Fruit fly (Drosophila melanogaster) whole organism, embryonic: Measurements from ENCODE around the gene CG13690.

Experiments
- Abd-B ChIP-seq: fragments of 200-800 bp; sonication (Bioruptor generic); optimal IDR thresholded peaks from 2 replicates; lab custom pipeline; 2018; ENCODE audit warnings: missing biosample characterization, mild to moderate bottlenecking, missing genetic modification characterization, moderate library complexity
- Adf1 ChIP-seq: fragments of 200-800 bp; sonication (Bioruptor generic); IDR thresholded peaks from 2 replicates; pipeline ENCODE4 v1.3.6; 2022; ENCODE audit warnings: missing biosample characterization, missing genetic modification characterization
- Awh ChIP-seq: fragments of 200-800 bp; sonication (Bioruptor generic); IDR thresholded peaks from 2 replicates; pipeline ENCODE4, ENCODE4 v1.3.6; 2022; ENCODE audit warnings: missing biosample characterization, missing genetic modification characterization
- CG10274 ChIP-seq: fragments of 200-800 bp; sonication (Bioruptor generic); optimal IDR thresholded peaks from 3 replicates; lab custom pipeline; 2017; ENCODE audit warnings: missing biosample characterization, mild to moderate bottlenecking, missing genetic modification characterization
- CG10366 ChIP-seq: fragments of 200-800 bp; sonication (Bioruptor generic); IDR thresholded peaks from 2 replicates; pipeline ENCODE4 v1.3.6; 2022; ENCODE audit warnings: missing biosample characterization, missing genetic modification characterization
- CG10462 ChIP-seq: fragments of 200-800 bp; sonication (Bioruptor generic); optimal IDR thresholded peaks from 2 replicates; lab custom pipeline; 2016; ENCODE audit warnings: missing biosample characterization, missing genetic modification characterization
- CG11085 ChIP-seq: fragments of 200-800 bp; sonication (Bioruptor generic); IDR thresholded peaks from 2 replicates; pipeline ENCODE4 v1.3.6; 2022; ENCODE audit warnings: missing biosample characterization, missing genetic modification characterization
- CG11247 ChIP-seq: fragments of 200-800 bp; sonication (Bioruptor generic); IDR thresholded peaks from 2 replicates; pipeline ENCODE4 v1.3.6; 2022; ENCODE audit warnings: missing biosample characterization, missing genetic modification characterization
- CG12236 ChIP-seq: fragments of 200-800 bp; sonication (Bioruptor generic); optimal IDR thresholded peaks from 2 replicates; lab custom pipeline; 2016; ENCODE audit warnings: missing biosample characterization, missing genetic modification characterization
- CG12299 ChIP-seq: fragments of 200-800 bp; sonication (Bioruptor generic); optimal IDR thresholded peaks from 2 replicates; lab custom pipeline; 2018; ENCODE audit warnings: missing biosample characterization, mild to moderate bottlenecking, missing genetic modification characterization
- CG12391 ChIP-seq: fragments of 200-800 bp; sonication (Bioruptor generic); optimal IDR thresholded peaks from 3 replicates; lab custom pipeline; 2018; ENCODE audit warnings: missing biosample characterization, mild to moderate bottlenecking, missing genetic modification characterization, moderate library complexity
- CG12942 ChIP-seq: fragments of 200-800 bp; sonication (Bioruptor generic); optimal IDR thresholded peaks from 3 replicates; lab custom pipeline; 2016; ENCODE audit warnings: missing biosample characterization, missing genetic modification characterization
- CG13296 ChIP-seq: fragments of 200-800 bp; sonication (Bioruptor generic); optimal IDR thresholded peaks from 3 replicates; lab custom pipeline; 2018; ENCODE audit warnings: missing biosample characterization, mild to moderate bottlenecking, missing genetic modification characterization
- CG16863 ChIP-seq: fragments of 200-800 bp; sonication (Bioruptor generic); optimal IDR thresholded peaks from 3 replicates; lab custom pipeline; 2016; ENCODE audit warnings: missing biosample characterization, missing genetic modification characterization
- CG17186 ChIP-seq: fragments of 200-800 bp; sonication (Bioruptor generic); optimal IDR thresholded peaks from 3 replicates; lab custom pipeline; 2017; ENCODE audit warnings: missing biosample characterization, missing genetic modification reagents, missing genetic modification characterization
- CG18262 ChIP-seq: fragments of 200-800 bp; optimal IDR thresholded peaks from 3 replicates; lab custom pipeline; 2019; ENCODE audit warnings: missing biosample characterization, mild to moderate bottlenecking, missing genetic modification characterization, moderate library complexity
- CG18764 ChIP-seq: fragments of 200-800 bp; sonication (Bioruptor generic); optimal IDR thresholded peaks from 3 replicates; lab custom pipeline; 2016; ENCODE audit warnings: missing biosample characterization, missing genetic modification characterization
- CG2712 ChIP-seq: fragments of 200-800 bp; optimal IDR thresholded peaks from 3 replicates; lab custom pipeline; 2019; ENCODE audit warnings: missing biosample characterization, mild to moderate bottlenecking, missing genetic modification characterization, moderate library complexity
- CG30020 ChIP-seq: fragments of 200-800 bp; optimal IDR thresholded peaks from 2 replicates; lab custom pipeline; 2019; ENCODE audit warnings: missing biosample characterization, mild to moderate bottlenecking, missing genetic modification characterization, moderate library complexity
- CG30431 ChIP-seq: fragments of 200-800 bp; sonication (Bioruptor generic); optimal IDR thresholded peaks from 2 replicates; lab custom pipeline; 2017; ENCODE audit warnings: missing biosample characterization, missing genetic modification characterization
- CG31388 ChIP-seq: fragments of 200-800 bp; sonication (Bioruptor generic); optimal IDR thresholded peaks from 2 replicates; lab custom pipeline; 2016; ENCODE audit warnings: missing biosample characterization, missing genetic modification characterization
- CG31441 ChIP-seq: fragments of 200-800 bp; sonication (Bioruptor generic); IDR thresholded peaks from 2 replicates; pipeline ENCODE4 v1.3.6; 2022; ENCODE audit warnings: missing biosample characterization, missing genetic modification characterization
- CG34376 ChIP-seq: fragments of 200-800 bp; sonication (Bioruptor generic); optimal IDR thresholded peaks from 2 replicates; lab custom pipeline; 2018; ENCODE audit warnings: missing biosample characterization, mild to moderate bottlenecking, missing genetic modification characterization
- CG7357 ChIP-seq: fragments of 200-800 bp; sonication (Bioruptor generic); IDR thresholded peaks from 3 replicates; pipeline ENCODE4 v1.3.6; 2022; ENCODE audit warnings: missing biosample characterization, missing genetic modification characterization
- CG7928 ChIP-seq: fragments of 200-800 bp; sonication (Bioruptor generic); optimal IDR thresholded peaks from 2 replicates; lab custom pipeline; 2017; ENCODE audit warnings: missing biosample characterization, mild to moderate bottlenecking, missing genetic modification characterization
- CG8281 ChIP-seq: fragments of 200-800 bp; sonication (Bioruptor generic); optimal IDR thresholded peaks from 2 replicates; lab custom pipeline; 2018; ENCODE audit warnings: missing biosample characterization, mild to moderate bottlenecking, missing genetic modification characterization, moderate library complexity
- CG9437 ChIP-seq: fragments of 200-800 bp; sonication (Bioruptor generic); optimal IDR thresholded peaks from 2 replicates; lab custom pipeline; 2018; ENCODE audit warnings: missing biosample characterization, mild to moderate bottlenecking, missing genetic modification characterization
- CHES-1-like ChIP-seq: fragments of 200-800 bp; sonication (Bioruptor generic); optimal IDR thresholded peaks from 2 replicates; lab custom pipeline; 2016; ENCODE audit warnings: missing biosample characterization, missing genetic modification characterization
- Eip74EF ChIP-seq, 2 experiments: fragments of 200-800 bp in 1 of 2; fragments of >200 bp in 1 of 2; sonication (Bioruptor generic) in 1 of 2; optimal IDR thresholded peaks; 2 replicates each; lab custom pipeline; 2017 to 2019; ENCODE audit warnings: missing biosample characterization in 2 of 2, missing genetic modification characterization in 2 of 2, mild to moderate bottlenecking in 1 of 2, moderate library complexity in 1 of 2
- Gug ChIP-seq: fragments of 200-800 bp; sonication (Bioruptor generic); IDR thresholded peaks from 4 replicates; pipeline ENCODE4 v1.3.6; 2022; ENCODE audit warnings: missing biosample characterization, missing genetic modification characterization
- HLH3B ChIP-seq: fragments of 200-800 bp; sonication (Bioruptor generic); IDR thresholded peaks from 2 replicates; pipeline ENCODE4 v1.3.6; 2022; ENCODE audit warnings: missing biosample characterization, missing genetic modification characterization
- Max ChIP-seq: fragments of 200-800 bp; sonication (Bioruptor generic); optimal IDR thresholded peaks from 2 replicates; lab custom pipeline; 2016; ENCODE audit warnings: missing biosample characterization, mild to moderate bottlenecking, missing genetic modification characterization
- Mrtf ChIP-seq: fragments of 200-800 bp; sonication (Bioruptor generic); IDR thresholded peaks from 3 replicates; pipeline ENCODE4 v1.3.6; 2022; ENCODE audit warnings: missing biosample characterization, missing genetic modification characterization
- NC2α ChIP-seq: fragments of 200-800 bp; sonication (Bioruptor generic); optimal IDR thresholded peaks from 2 replicates; lab custom pipeline; 2016; ENCODE audit warnings: missing biosample characterization, missing genetic modification characterization
- Scr ChIP-seq: fragments of 200-800 bp; sonication (Bioruptor generic); IDR thresholded peaks from 2 replicates; pipeline ENCODE4 v1.3.6; 2022; ENCODE audit warnings: missing biosample characterization, missing genetic modification characterization; ENCODE audit not compliant: partially characterized antibody
- Ssrp ChIP-seq: fragments of 200-800 bp; sonication (Bioruptor generic); optimal IDR thresholded peaks from 2 replicates; lab custom pipeline; 2018; ENCODE audit warnings: missing biosample characterization, mild to moderate bottlenecking, missing genetic modification characterization, moderate library complexity
- abd-A ChIP-seq: fragments of 200-800 bp; sonication (Bioruptor generic); optimal IDR thresholded peaks from 3 replicates; lab custom pipeline; 2019; ENCODE audit warnings: missing biosample characterization, mild to moderate bottlenecking, missing genetic modification characterization, moderate library complexity
- ac ChIP-seq: fragments of 200-800 bp; sonication (Bioruptor generic); optimal IDR thresholded peaks from 3 replicates; lab custom pipeline; 2017; ENCODE audit warnings: missing biosample characterization, mild to moderate bottlenecking, missing genetic modification characterization
- ash1 ChIP-seq: fragments of 200-800 bp; sonication (Bioruptor generic); optimal IDR thresholded peaks from 2 replicates; lab custom pipeline; 2018; ENCODE audit warnings: missing biosample characterization, mild to moderate bottlenecking, missing genetic modification characterization
- btn ChIP-seq: fragments of 200-800 bp; sonication (Bioruptor generic); optimal IDR thresholded peaks from 2 replicates; lab custom pipeline; 2016; ENCODE audit warnings: missing biosample characterization, missing genetic modification characterization
- cad ChIP-seq: fragments of >200 bp; optimal IDR thresholded peaks from 2 replicates; lab custom pipeline; 2017; ENCODE audit warnings: missing biosample characterization, missing genetic modification characterization
- dati ChIP-seq: fragments of 200-800 bp; sonication (Bioruptor generic); IDR thresholded peaks from 2 replicates; pipeline ENCODE4 v1.3.6; 2022; ENCODE audit warnings: missing biosample characterization, missing genetic modification characterization
- dimm ChIP-seq: fragments of 200-800 bp; sonication (Bioruptor generic); IDR thresholded peaks from 2 replicates; pipeline ENCODE4 v1.3.6; 2022; ENCODE audit warnings: missing biosample characterization, missing genetic modification characterization
- dm ChIP-seq: fragments of 200-800 bp; sonication (Bioruptor generic); optimal IDR thresholded peaks from 3 replicates; lab custom pipeline; 2016; ENCODE audit warnings: missing biosample characterization, missing genetic modification characterization
- dysf ChIP-seq: fragments of 200-800 bp; sonication (Bioruptor generic); IDR thresholded peaks from 3 replicates; pipeline ENCODE4 v1.3.6; 2022; ENCODE audit warnings: missing biosample characterization, missing genetic modification characterization
- fd3F ChIP-seq: fragments of 200-800 bp; sonication (Bioruptor generic); optimal IDR thresholded peaks from 2 replicates; lab custom pipeline; 2018; ENCODE audit warnings: missing biosample characterization, mild to moderate bottlenecking, missing genetic modification characterization, moderate library complexity
- knrl ChIP-seq: fragments of 200-800 bp; sonication (Bioruptor generic); IDR thresholded peaks from 3 replicates; pipeline ENCODE4 v1.3.6; 2022; ENCODE audit warnings: missing biosample characterization, missing genetic modification characterization; ENCODE audit not compliant: partially characterized antibody
- mam ChIP-seq: fragments of 200-800 bp; sonication (Bioruptor generic); optimal IDR thresholded peaks from 3 replicates; lab custom pipeline; 2016; ENCODE audit warnings: missing biosample characterization, missing genetic modification characterization
- odd ChIP-seq: fragments of 200-800 bp; sonication (Bioruptor generic); optimal IDR thresholded peaks from 2 replicates; lab custom pipeline; 2017; ENCODE audit warnings: missing biosample characterization, mild to moderate bottlenecking, missing genetic modification characterization
- pum ChIP-seq: fragments of 200-800 bp; sonication (Bioruptor generic); optimal IDR thresholded peaks from 2 replicates; lab custom pipeline; 2016; ENCODE audit warnings: missing biosample characterization, missing genetic modification characterization
- sd ChIP-seq: fragments of 200-800 bp; sonication (Bioruptor generic); optimal IDR thresholded peaks from 3 replicates; lab custom pipeline; 2018; ENCODE audit warnings: missing biosample characterization, mild to moderate bottlenecking, missing genetic modification characterization, moderate library complexity
- unpg ChIP-seq: fragments of 200-800 bp; sonication (Bioruptor generic); optimal IDR thresholded peaks from 3 replicates; lab custom pipeline; 2018; ENCODE audit warnings: missing biosample characterization, mild to moderate bottlenecking, missing genetic modification characterization, moderate library complexity

The CG13690 gene

dm6 chr2L:382807-383206, 36.6 kb downstream of the CG13690 start (continued):
- TF ChIP-seq Max (GFP tag; lab: Kevin White, UChicago) (no peak), CG16863 (GFP tag; lab: Kevin White, UChicago) (no peak), CG10462 (GFP tag; lab: Kevin White, UChicago) (no peak), Adf1 (no peak), CG17186 (GFP tag; lab: Kevin White, UChicago) (no peak), CG18764 (GFP tag; lab: Kevin White, UChicago) (no peak), CG8281 (tag; lab: Kevin White, UChicago) (no peak), CG13296 (no peak), odd (no peak), CG12236 (no peak), CG34376 (GFP tag; lab: Kevin White, UChicago) (no peak), Gug (GFP tag; lab: Robert Waterston, UW) (no peak), CG10274 (GFP tag; lab: Kevin White, UChicago) (no peak), CG7928 (GFP tag; lab: Kevin White, UChicago) (no peak), mam (no peak), CG12391 (tag; lab: Kevin White, UChicago) (peak; percentile 1), CG30020 (tag; lab: Kevin White, UChicago) (no peak), Abd-B (GFP tag; lab: Kevin White, UChicago) (no peak), CG31388 (GFP tag; lab: Kevin White, UChicago) (no peak), ash1 (no peak), fd3F (GFP tag; lab: Kevin White, UChicago) (no peak), CG2712 (tag; lab: Kevin White, UChicago) (peak; percentile 44), CG18262 (peak; percentile 21), ac (no peak), Eip74EF (GFP tag; optimal IDR thresholded peaks at IDR 0.05; lab: Kevin White, UChicago) (no peak), knrl (GFP tag; lab: Robert Waterston, UW) (no peak), CG12942 (GFP tag; lab: Kevin White, UChicago) (no peak), Scr (GFP tag; lab: Robert Waterston, UW) (no peak), Awh (GFP tag; lab: Robert Waterston, UW) (no peak), dysf (GFP tag; lab: Robert Waterston, UW) (peak; percentile 33; the same call in 1 of the 3 replicates), cad (GFP tag; lab: Kevin White, UChicago) (no peak), CHES-1-like (GFP tag; lab: Kevin White, UChicago) (no peak), HLH3B (GFP tag; lab: Robert Waterston, UW) (no peak), sd (tag; lab: Kevin White, UChicago) (no peak), pum (GFP tag; lab: Kevin White, UChicago) (no peak), Mrtf (GFP tag; lab: Robert Waterston, UW) (no peak), CG11247 (no peak), dimm (GFP tag; lab: Robert Waterston, UW) (no peak), CG7357 (GFP tag; lab: Robert Waterston, UW) (no peak), CG30431 (GFP tag; lab: Kevin White, UChicago) (no peak), dati (GFP tag; lab: Robert Waterston, UW) (no peak), CG10366 (no peak), Ssrp (tag; lab: Kevin White, UChicago) (peak; percentile 3), CG11085 (no peak), abd-A (tag; lab: Kevin White, UChicago) (no peak), CG31441 (GFP tag; lab: Robert Waterston, UW) (0 out of 2 replicates have a peak, but pooled peaks have one; percentile 9), dm (no peak), CG12299 (tag; lab: Kevin White, UChicago) (no peak), CG9437 (GFP tag; lab: Kevin White, UChicago) (no peak), unpg (GFP tag; lab: Kevin White, UChicago) (peak; percentile 10), btn (GFP tag; lab: Kevin White, UChicago) (no peak), NC2α (GFP tag; lab: Kevin White, UChicago) (no peak)
